Worm (Caenorhabditis elegans): ENCODE results near the gene T28A8.4.

DNA sequence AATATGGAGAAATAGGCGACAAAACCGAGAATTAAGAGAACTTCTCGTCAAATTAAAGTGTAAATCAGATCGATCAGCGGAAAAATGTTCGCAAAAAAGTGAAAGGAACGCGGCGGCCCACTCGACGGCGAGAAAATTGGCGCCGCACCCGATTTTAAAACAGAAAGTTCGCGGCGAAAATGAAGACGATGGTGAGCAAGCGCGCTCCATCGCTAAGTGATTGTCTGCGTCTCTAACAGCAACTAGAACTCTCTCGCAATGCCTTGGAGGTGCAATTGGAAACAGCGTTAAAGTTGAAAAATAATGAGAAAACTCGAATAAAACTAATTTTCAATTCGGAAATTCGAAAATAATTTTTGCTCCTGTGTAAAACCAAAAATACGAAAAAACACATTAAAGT, 26.5 kb downstream of the T28A8.4 start:
- TF ChIP-seq ama-1 (optimal IDR thresholded peaks at IDR 0.05), result no peak
- TF ChIP-seq elt-3 (tag; optimal IDR thresholded peaks at IDR 0.05), result no peak
- peak; percentile 3 for TF ChIP-seq mab-5 (tag; optimal IDR thresholded peaks at IDR 0.05)
- TF ChIP-seq ceh-82 (tag; optimal IDR thresholded peaks at IDR 0.05), result no peak
- TF ChIP-seq snpc-4 (tag; optimal IDR thresholded peaks at IDR 0.05), result no peak
- TF ChIP-seq lin-39 (tag; optimal IDR thresholded peaks at IDR 0.05), result no peak
- TF ChIP-seq zag-1 (tag; optimal IDR thresholded peaks at IDR 0.05), result no peak
- no peak for TF ChIP-seq elt-1 (tag; optimal IDR thresholded peaks at IDR 0.05)
- no peak for TF ChIP-seq mbf-1 (tag; optimal IDR thresholded peaks at IDR 0.05)
